Fruit fly (Drosophila melanogaster) whole organism, embryonic: ENCODE results near the gene Mzt1.

Experiments
- Aef1 ChIP-seq: fragments of 200-800 bp; sonication (Bioruptor generic); IDR thresholded peaks from 3 replicates; pipeline ENCODE4 v1.3.6; 2022; ENCODE audit warnings: missing biosample characterization, missing genetic modification characterization
- Blimp-1 ChIP-seq: fragments of 200-800 bp; sonication (Bioruptor generic); optimal IDR thresholded peaks from 3 replicates; lab custom pipeline; 2018; ENCODE audit warnings: missing biosample characterization, missing genetic modification characterization, mild to moderate bottlenecking, moderate library complexity, missing genetic modification reagents
- CG1024 ChIP-seq: fragments of 200-800 bp; sonication (Bioruptor generic); IDR thresholded peaks from 2 replicates; pipeline ENCODE4 v1.3.6; 2022; ENCODE audit warnings: missing biosample characterization, missing genetic modification characterization
- CG10565 ChIP-seq: fragments of 200-800 bp; sonication (Bioruptor generic); optimal IDR thresholded peaks from 3 replicates; lab custom pipeline; 2016; ENCODE audit warnings: missing biosample characterization, mild to moderate bottlenecking, missing genetic modification characterization
- CG11456 ChIP-seq: fragments of 200-800 bp; sonication (Bioruptor generic); IDR thresholded peaks from 3 replicates; pipeline ENCODE4 v1.3.6; 2022; ENCODE audit warnings: missing biosample characterization, missing genetic modification characterization
- CG12071 ChIP-seq: fragments of 200-800 bp; sonication (Bioruptor generic); optimal IDR thresholded peaks from 3 replicates; lab custom pipeline; 2018; ENCODE audit warnings: missing biosample characterization, mild to moderate bottlenecking, missing genetic modification characterization
- CG13775 ChIP-seq: fragments of 200-800 bp; sonication (Bioruptor generic); optimal IDR thresholded peaks from 3 replicates; lab custom pipeline; 2017; ENCODE audit warnings: missing biosample characterization, mild to moderate bottlenecking, missing genetic modification characterization
- CG1603 ChIP-seq: fragments of 200-800 bp; sonication (Bioruptor generic); optimal IDR thresholded peaks from 2 replicates; lab custom pipeline; 2019; ENCODE audit warnings: missing biosample characterization, mild to moderate bottlenecking, missing genetic modification characterization, moderate library complexity
- CG18764 ChIP-seq: fragments of 200-800 bp; sonication (Bioruptor generic); optimal IDR thresholded peaks from 3 replicates; lab custom pipeline; 2016; ENCODE audit warnings: missing biosample characterization, missing genetic modification characterization
- CG2116 ChIP-seq: fragments of 200-800 bp; sonication (Bioruptor generic); optimal IDR thresholded peaks from 3 replicates; lab custom pipeline; 2018; ENCODE audit warnings: missing biosample characterization, mild to moderate bottlenecking, missing genetic modification characterization
- CG31224 ChIP-seq: fragments of 200-800 bp; sonication (Bioruptor generic); IDR thresholded peaks from 2 replicates; pipeline ENCODE4 v1.3.6; 2022; ENCODE audit warnings: missing biosample characterization, missing genetic modification characterization
- CG33557 ChIP-seq: fragments of 200-800 bp; sonication (Bioruptor generic); optimal IDR thresholded peaks from 2 replicates; lab custom pipeline; 2019; ENCODE audit warnings: missing biosample characterization, mild to moderate bottlenecking, missing genetic modification characterization, moderate library complexity
- CG34224 ChIP-seq: fragments of 200-800 bp; sonication (Bioruptor generic); IDR thresholded peaks from 3 replicates; pipeline ENCODE4 v1.3.6; 2022; ENCODE audit warnings: missing biosample characterization, missing genetic modification characterization; ENCODE audit not compliant: partially characterized antibody
- CG34376 ChIP-seq: fragments of 200-800 bp; sonication (Bioruptor generic); optimal IDR thresholded peaks from 2 replicates; lab custom pipeline; 2018; ENCODE audit warnings: missing biosample characterization, mild to moderate bottlenecking, missing genetic modification characterization
- CG34422 ChIP-seq: fragments of 200-800 bp; sonication (Bioruptor generic); IDR thresholded peaks from 3 replicates; pipeline ENCODE4 v1.3.6; 2022; ENCODE audit warnings: missing biosample characterization, missing genetic modification characterization
- CG3847 ChIP-seq: fragments of 200-800 bp; sonication (Bioruptor generic); IDR thresholded peaks from 2 replicates; pipeline ENCODE4 v1.3.6; 2022; ENCODE audit warnings: missing biosample characterization, missing genetic modification characterization
- CG4424 ChIP-seq: fragments of 200-800 bp; sonication (Bioruptor generic); optimal IDR thresholded peaks from 3 replicates; lab custom pipeline; 2016; ENCODE audit warnings: missing biosample characterization, missing genetic modification characterization
- CG4707 ChIP-seq: fragments of 200-800 bp; sonication (Bioruptor generic); optimal IDR thresholded peaks from 2 replicates; lab custom pipeline; 2018; ENCODE audit warnings: missing biosample characterization, mild to moderate bottlenecking, missing genetic modification characterization, moderate library complexity
- CG5180 ChIP-seq: fragments of 200-800 bp; sonication (Bioruptor generic); optimal IDR thresholded peaks from 3 replicates; lab custom pipeline; 2017; ENCODE audit warnings: missing biosample characterization, missing genetic modification characterization, mild to moderate bottlenecking, moderate library complexity, missing genetic modification reagents
- CG6765 ChIP-seq: fragments of 200-800 bp; sonication (Bioruptor generic); optimal IDR thresholded peaks from 3 replicates; lab custom pipeline; 2017; ENCODE audit warnings: missing biosample characterization, mild to moderate bottlenecking, missing genetic modification characterization
- CG6813 ChIP-seq: fragments of 200-800 bp; sonication (Bioruptor generic); optimal IDR thresholded peaks from 2 replicates; lab custom pipeline; 2017; ENCODE audit warnings: missing biosample characterization, missing genetic modification characterization, mild to moderate bottlenecking, moderate library complexity, missing genetic modification reagents
- Dad ChIP-seq: fragments of 200-800 bp; sonication (Bioruptor generic); optimal IDR thresholded peaks from 3 replicates; lab custom pipeline; 2016; ENCODE audit warnings: missing biosample characterization, missing genetic modification characterization
- Dek ChIP-seq: fragments of 200-800 bp; sonication (Bioruptor generic); optimal IDR thresholded peaks from 3 replicates; lab custom pipeline; 2019; ENCODE audit warnings: missing biosample characterization, mild to moderate bottlenecking, missing genetic modification characterization, moderate library complexity
- Eip74EF ChIP-seq, 2 experiments: fragments of 200-800 bp in 1 of 2; fragments of >200 bp in 1 of 2; sonication (Bioruptor generic) in 1 of 2; optimal IDR thresholded peaks; 2 replicates each; lab custom pipeline; 2017 to 2019; ENCODE audit warnings: missing biosample characterization in 2 of 2, missing genetic modification characterization in 2 of 2, mild to moderate bottlenecking in 1 of 2, moderate library complexity in 1 of 2
- Gsc ChIP-seq: fragments of 200-800 bp; sonication (Bioruptor generic); IDR thresholded peaks from 2 replicates; pipeline ENCODE4 v1.3.6; 2022; ENCODE audit warnings: missing biosample characterization, missing genetic modification characterization
- Hsf ChIP-seq: fragments of 200-800 bp; sonication (Bioruptor generic); optimal IDR thresholded peaks from 3 replicates; lab custom pipeline; 2016; ENCODE audit warnings: missing biosample characterization, missing genetic modification characterization
- Meics ChIP-seq: fragments of 200-800 bp; sonication (Bioruptor generic); optimal IDR thresholded peaks from 2 replicates; lab custom pipeline; 2017; ENCODE audit warnings: missing biosample characterization, mild to moderate bottlenecking, missing genetic modification characterization
- Scr ChIP-seq: fragments of 200-800 bp; sonication (Bioruptor generic); IDR thresholded peaks from 2 replicates; pipeline ENCODE4 v1.3.6; 2022; ENCODE audit warnings: missing biosample characterization, missing genetic modification characterization; ENCODE audit not compliant: partially characterized antibody
- Stat92E ChIP-seq, 3 experiments: fragments of >200 bp in 2 of 3; fragments of 200-800 bp in 1 of 3; sonication (Bioruptor generic) in 1 of 3; optimal IDR thresholded peaks; 2 replicates each; lab custom pipeline; 2017 to 2019; ENCODE audit warnings: missing biosample characterization in 3 of 3, missing genetic modification characterization in 3 of 3, mild to moderate bottlenecking in 1 of 3, moderate library complexity in 1 of 3
- Usf ChIP-seq: fragments of 200-800 bp; sonication (Bioruptor generic); optimal IDR thresholded peaks from 2 replicates; lab custom pipeline; 2017; ENCODE audit warnings: missing genotype, missing biosample characterization, missing genetic modification characterization
- ap ChIP-seq: fragments of 200-800 bp; sonication (Bioruptor generic); IDR thresholded peaks from 2 replicates; pipeline ENCODE4 v1.3.6; 2022; ENCODE audit warnings: missing biosample characterization, missing genetic modification characterization
- ash1 ChIP-seq: fragments of 200-800 bp; sonication (Bioruptor generic); optimal IDR thresholded peaks from 2 replicates; lab custom pipeline; 2018; ENCODE audit warnings: missing biosample characterization, mild to moderate bottlenecking, missing genetic modification characterization
- ci ChIP-seq: fragments of 200-800 bp; sonication (Bioruptor generic); IDR thresholded peaks from 3 replicates; pipeline ENCODE4 v1.3.6; 2022; ENCODE audit warnings: missing biosample characterization, missing genetic modification characterization
- crol ChIP-seq: fragments of 200-800 bp; sonication (Bioruptor generic); IDR thresholded peaks from 2 replicates; pipeline ENCODE4 v1.3.6; 2022; ENCODE audit warnings: missing biosample characterization, missing genetic modification characterization
- da ChIP-seq: fragments of 200-800 bp; sonication (Bioruptor generic); optimal IDR thresholded peaks from 2 replicates; lab custom pipeline; 2016; ENCODE audit warnings: missing biosample characterization, missing genetic modification characterization
- danr ChIP-seq: fragments of 200-800 bp; sonication (Bioruptor generic); IDR thresholded peaks from 2 replicates; pipeline ENCODE4 v1.3.6; 2022; ENCODE audit warnings: missing biosample characterization, missing genetic modification characterization
- dmrt11E ChIP-seq: fragments of 200-800 bp; sonication (Bioruptor generic); optimal IDR thresholded peaks from 3 replicates; lab custom pipeline; 2018; ENCODE audit warnings: missing biosample characterization, mild to moderate bottlenecking, missing genetic modification characterization, moderate library complexity
- ems ChIP-seq: fragments of 200-800 bp; sonication (Bioruptor generic); optimal IDR thresholded peaks from 3 replicates; lab custom pipeline; 2016; ENCODE audit warnings: missing biosample characterization, missing genetic modification characterization
- esg ChIP-seq: fragments of 200-800 bp; sonication (Bioruptor generic); conservative IDR thresholded peaks from 2 replicates; pipeline ENCODE4 v1.3.6; 2022; ENCODE audit warnings: missing biosample characterization, missing genetic modification characterization
- fd102C ChIP-seq: fragments of 200-800 bp; sonication (Bioruptor generic); optimal IDR thresholded peaks from 2 replicates; lab custom pipeline; 2018; ENCODE audit warnings: missing biosample characterization, mild to moderate bottlenecking, missing genetic modification characterization, moderate library complexity
- gcm ChIP-seq: fragments of 200-800 bp; sonication (Bioruptor generic); optimal IDR thresholded peaks from 2 replicates; lab custom pipeline; 2019; ENCODE audit warnings: missing biosample characterization, mild to moderate bottlenecking, missing genetic modification characterization, moderate library complexity
- jigr1 ChIP-seq: fragments of 200-800 bp; sonication (Bioruptor generic); IDR thresholded peaks from 3 replicates; pipeline ENCODE4 v1.3.6; 2022; ENCODE audit warnings: missing biosample characterization, missing genetic modification characterization
- kah ChIP-seq: fragments of 200-800 bp; sonication (Bioruptor generic); optimal IDR thresholded peaks from 2 replicates; lab custom pipeline; 2018; ENCODE audit warnings: missing biosample characterization, mild to moderate bottlenecking, missing genetic modification characterization
- klu ChIP-seq: fragments of 200-800 bp; sonication (Bioruptor generic); IDR thresholded peaks from 2 replicates; pipeline ENCODE4 v1.3.6; 2022; ENCODE audit warnings: missing biosample characterization, missing genetic modification characterization
- pum ChIP-seq: fragments of 200-800 bp; sonication (Bioruptor generic); optimal IDR thresholded peaks from 2 replicates; lab custom pipeline; 2016; ENCODE audit warnings: missing biosample characterization, missing genetic modification characterization
- repo ChIP-seq: fragments of 200-800 bp; sonication (Bioruptor generic); optimal IDR thresholded peaks from 2 replicates; lab custom pipeline; 2016; ENCODE audit warnings: missing biosample characterization, missing genetic modification characterization
- toy ChIP-seq: fragments of 200-800 bp; sonication (Bioruptor generic); IDR thresholded peaks from 2 replicates; pipeline ENCODE4 v1.3.6; 2022; ENCODE audit warnings: missing biosample characterization, missing genetic modification characterization
- trem ChIP-seq: fragments of 200-800 bp; optimal IDR thresholded peaks from 3 replicates; lab custom pipeline; 2019; ENCODE audit warnings: missing biosample characterization, mild to moderate bottlenecking, missing genetic modification characterization, moderate library complexity
- unc-4 ChIP-seq: fragments of 200-800 bp; sonication (Bioruptor generic); IDR thresholded peaks from 2 replicates; pipeline ENCODE4 v1.3.6; 2022; ENCODE audit warnings: missing biosample characterization, missing genetic modification characterization; ENCODE audit not compliant: partially characterized antibody
- vvl ChIP-seq: fragments of 200-800 bp; sonication (Bioruptor generic); IDR thresholded peaks from 2 replicates; pipeline ENCODE4 v1.3.6; 2022; ENCODE audit warnings: missing biosample characterization, missing genetic modification characterization

The Mzt1 gene

dm6 chr3L:2411564-2412080 is 22.6 kb downstream of the Mzt1 start (continued):
- no peak for TF ChIP-seq CG34224
- no peak for TF ChIP-seq trem (tag; lab: Kevin White, UChicago)
- TF ChIP-seq Hsf (GFP tag; lab: Kevin White, UChicago) = peak; percentile 36
- TF ChIP-seq toy (GFP tag; lab: Robert Waterston, UW) = no peak
- TF ChIP-seq ap (GFP tag; lab: Robert Waterston, UW) = no peak
- TF ChIP-seq CG13775 (GFP tag; lab: Kevin White, UChicago) = no peak
- peak; percentile 35 for TF ChIP-seq CG6813 (GFP tag; lab: Kevin White, UChicago)
- peak; percentile 49; the same call in 2 of the 3 replicates for TF ChIP-seq Aef1 (GFP tag; lab: Robert Waterston, UW)
- TF ChIP-seq Dek (tag; lab: Kevin White, UChicago) = no peak
- no peak for TF ChIP-seq dmrt11E (tag; lab: Kevin White, UChicago)
- TF ChIP-seq kah (GFP tag; lab: Kevin White, UChicago) = no peak
- TF ChIP-seq CG33557 = no peak
- no peak for TF ChIP-seq Eip74EF (GFP tag; optimal IDR thresholded peaks at IDR 0.05; lab: Kevin White, UChicago)
- peak; percentile 32 for TF ChIP-seq CG6765 (GFP tag; lab: Kevin White, UChicago)
- peak; percentile 18 for TF ChIP-seq Dad (GFP tag; lab: Kevin White, UChicago)
- no peak for TF ChIP-seq CG34422 (GFP tag; lab: Robert Waterston, UW)
- no peak for TF ChIP-seq ash1 (GFP tag; lab: Kevin White, UChicago)
- TF ChIP-seq da (GFP tag; lab: Kevin White, UChicago) = no peak
- no peak for TF ChIP-seq CG1603 (tag; lab: Kevin White, UChicago)
- TF ChIP-seq CG3847 = 0 out of 2 replicates have a peak, but pooled peaks have one; percentile 29
- no peak for TF ChIP-seq klu (GFP tag; lab: Robert Waterston, UW)
- no peak for TF ChIP-seq ems (GFP tag; lab: Kevin White, UChicago)
- TF ChIP-seq Gsc = no peak
- peak; percentile 62; the same call in 1 of the 3 replicates for TF ChIP-seq ci (GFP tag; lab: Robert Waterston, UW)
- no peak for TF ChIP-seq crol (GFP tag; lab: Robert Waterston, UW)
- no peak for TF ChIP-seq jigr1 (GFP tag; lab: Robert Waterston, UW)
- no peak for TF ChIP-seq CG10565 (GFP tag; lab: Kevin White, UChicago)
- TF ChIP-seq CG5180 (GFP tag; lab: Kevin White, UChicago) = no peak
- TF ChIP-seq CG31224 (GFP tag; lab: Robert Waterston, UW) = no peak
- TF ChIP-seq Usf (GFP tag; lab: Kevin White, UChicago) = no peak
- TF ChIP-seq CG4424 (GFP tag; lab: Kevin White, UChicago) = peak; percentile 6
- TF ChIP-seq Meics (GFP tag; lab: Kevin White, UChicago) = peak; percentile 69
- TF ChIP-seq pum (GFP tag; lab: Kevin White, UChicago) = no peak
- TF ChIP-seq CG12071 (GFP tag; lab: Kevin White, UChicago) = no peak
- TF ChIP-seq unc-4 (GFP tag; lab: Robert Waterston, UW) = no peak
- TF ChIP-seq fd102C (GFP tag; lab: Kevin White, UChicago) = no peak
- no peak for TF ChIP-seq Scr
- TF ChIP-seq CG4707 (GFP tag; lab: Kevin White, UChicago) = no peak
- no peak for TF ChIP-seq CG18764 (GFP tag; lab: Kevin White, UChicago)
- TF ChIP-seq esg = peak; percentile 16; the same call in 1 of the 2 replicates
- no peak for TF ChIP-seq gcm (GFP tag; lab: Kevin White, UChicago)
- peak; percentile 42 for TF ChIP-seq CG34376 (GFP tag; lab: Kevin White, UChicago)
- TF ChIP-seq repo (GFP tag; lab: Kevin White, UChicago) = no peak
- TF ChIP-seq danr (GFP tag; lab: Robert Waterston, UW) = no peak; the same call in 1 of the 2 replicates
- TF ChIP-seq Blimp-1 (GFP tag; lab: Kevin White, UChicago) = peak; percentile 26
- TF ChIP-seq CG11456 (GFP tag; lab: Robert Waterston, UW) = no peak
- peak; percentile 29; the same call in 1 of the 2 replicates for TF ChIP-seq vvl (GFP tag; lab: Robert Waterston, UW)
- no peak; the same call in 1 of the 2 replicates for TF ChIP-seq CG1024
- no peak for TF ChIP-seq CG2116
- TF ChIP-seq Stat92E (GFP tag; optimal IDR thresholded peaks at IDR 0.05; lab: Kevin White, UChicago) = no peak
